Fruit fly (Drosophila melanogaster): ENCODE results near the gene CG32074.
"Not testable (repeated sequence)": the region's sequence is repeated elsewhere in the genome, so short reads cannot be mapped to it uniquely, and the experiment has no call there.

The CG32074 gene

DNA sequence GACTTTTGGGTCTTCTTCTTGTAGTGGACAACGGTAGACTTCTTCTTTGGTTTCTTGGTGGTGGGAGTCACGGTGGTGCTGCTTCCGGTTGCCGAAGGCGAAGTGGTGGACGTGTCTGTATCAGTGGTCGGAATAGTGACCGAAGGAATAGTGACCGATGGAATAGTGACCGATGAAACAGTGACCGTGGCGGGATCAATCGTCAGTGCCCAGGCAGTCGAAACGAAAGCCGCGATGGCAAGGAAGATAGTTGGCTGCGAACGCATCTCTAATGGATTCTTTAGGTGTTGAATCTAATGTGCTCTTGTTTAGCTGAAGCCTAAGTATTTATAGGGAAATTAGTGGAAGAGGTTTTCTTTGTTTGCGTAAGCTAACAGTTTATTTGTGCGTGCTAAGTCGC is at the start of gene CG32074:
TSS of gene CG32074 (minus strand) at position 268 of the 400 bp plus-strand sequence.
- not testable (repeated sequence) for TF ChIP-seq CG17806 (tag; optimal IDR thresholded peaks at IDR 0.05); CG8159 (tag; optimal IDR thresholded peaks at IDR 0.05); rn (GFP tag; IDR thresholded peaks at IDR 0.05)

DNA sequence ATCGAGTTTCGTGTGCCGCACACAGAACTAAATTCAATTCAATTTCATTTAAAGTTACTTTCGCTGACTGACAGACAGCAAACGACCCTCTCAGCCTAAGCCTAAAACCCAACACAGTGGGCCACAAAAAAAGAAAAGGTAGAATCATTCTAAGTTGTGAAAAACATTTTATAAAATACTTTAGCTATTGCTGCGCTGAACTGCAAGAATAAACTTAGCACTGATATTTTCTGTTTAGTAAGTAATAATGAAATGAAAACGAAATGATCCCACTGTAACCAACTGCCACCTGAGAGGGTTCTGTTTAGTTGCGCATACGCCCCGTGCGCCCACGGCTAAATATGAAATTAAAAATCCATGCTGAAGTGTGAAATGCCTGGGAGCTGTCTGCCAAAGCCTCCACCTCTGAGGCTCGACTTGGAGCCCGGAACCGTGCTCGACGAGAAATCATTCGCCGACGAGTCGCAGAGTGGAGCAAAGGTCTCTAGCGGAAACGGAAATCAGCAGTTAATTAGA is 41.0 kb upstream of the CG32074 start, which contains the start of gene CG14142:
TSS of gene CG14142 (plus strand) at position 466 of the 516 bp plus-strand sequence.
- TF ChIP-seq CG4496 (GFP tag; IDR thresholded peaks at IDR 0.05) (0 out of 3 replicates have a peak, but pooled peaks have one; percentile 17), CG12605 (GFP tag; IDR thresholded peaks at IDR 0.05) (no peak)

DNA sequence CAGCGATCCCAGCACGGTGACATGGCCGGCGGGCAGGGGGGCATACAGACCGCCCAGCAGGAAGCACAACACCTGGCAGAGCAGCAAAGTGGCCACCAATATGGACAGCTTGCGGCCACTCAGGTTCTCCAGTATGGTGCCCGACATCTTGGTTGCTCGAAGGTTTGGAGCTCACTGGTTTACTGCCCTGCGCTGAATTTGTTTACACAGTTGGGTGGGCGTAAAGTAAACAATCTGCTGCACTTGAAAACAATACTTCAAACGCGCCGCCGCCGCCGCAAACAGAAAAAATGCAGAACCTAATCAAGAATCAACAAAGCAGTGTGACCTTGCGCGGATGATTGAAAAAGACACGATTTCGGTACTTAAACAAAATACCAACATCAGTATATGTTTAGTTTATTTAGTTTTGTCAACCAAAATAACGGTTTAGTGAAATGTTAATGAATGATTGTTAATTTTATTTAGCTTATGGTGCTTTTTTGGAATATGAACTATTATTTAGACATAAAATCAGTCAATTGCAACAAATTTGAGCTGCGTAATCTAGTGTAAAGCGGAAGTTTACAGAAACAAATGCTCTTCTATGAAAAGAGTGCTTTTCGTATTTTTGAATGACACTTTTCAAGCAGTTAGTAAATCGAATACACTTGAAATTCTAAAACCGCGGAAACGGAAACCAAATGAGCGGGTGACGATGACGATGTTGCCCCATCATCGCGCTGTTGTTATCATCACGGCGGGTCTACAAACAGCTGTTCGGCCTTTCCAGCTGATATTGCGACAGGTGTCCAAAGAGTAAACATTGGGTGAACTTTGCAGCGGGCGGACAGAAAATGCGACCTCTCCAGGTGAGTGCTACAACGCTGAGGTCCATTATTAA is 37.4 kb upstream of the CG32074 start, which contains the start of the genes wls and Adck5:
TSS of gene wls (minus strand) at position 327 of the 883 bp plus-strand sequence.
TSS of gene Adck5 (plus strand) at position 519 of the 883 bp plus-strand sequence.
- TF ChIP-seq Snoo (tag; optimal IDR thresholded peaks at IDR 0.05) (peak; percentile 78), CG10348 (GFP tag; IDR thresholded peaks at IDR 0.05) (no peak), D1 (tag; optimal IDR thresholded peaks at IDR 0.05) (no peak), gl (tag; optimal IDR thresholded peaks at IDR 0.05) (peak; percentile 38), CG12605 (GFP tag; IDR thresholded peaks at IDR 0.05) (peak; percentile 64), rn (GFP tag; IDR thresholded peaks at IDR 0.05) (no peak), Ets98B (GFP tag; IDR thresholded peaks at IDR 0.05) (peak; percentile 18; the same call in 1 of the 2 replicates), CG8301 (tag; optimal IDR thresholded peaks at IDR 0.05) (no peak), CG14655 (GFP tag; optimal IDR thresholded peaks at IDR 0.05) (no peak), Pif1A (GFP tag; optimal IDR thresholded peaks at IDR 0.05) (no peak), EcR (GFP tag; optimal IDR thresholded peaks at IDR 0.05) (no peak), CG8159 (tag; optimal IDR thresholded peaks at IDR 0.05) (no peak), Pif1B (GFP tag; optimal IDR thresholded peaks at IDR 0.05) (no peak), CG4496 (GFP tag; IDR thresholded peaks at IDR 0.05) (peak; percentile 78), CG17806 (tag; optimal IDR thresholded peaks at IDR 0.05) (no peak), CG32121 (GFP tag; IDR thresholded peaks at IDR 0.05) (0 out of 2 replicates have a peak, but pooled peaks have one; percentile 35), fd96Ca (GFP tag; IDR thresholded peaks at IDR 0.05) (0 out of 3 replicates have a peak, but pooled peaks have one; percentile 21), CG34367 (tag; optimal IDR thresholded peaks at IDR 0.05) (peak; percentile 53), CG15710 (tag; optimal IDR thresholded peaks at IDR 0.05) (no peak), CG13204 (GFP tag; optimal IDR thresholded peaks at IDR 0.05) (no peak), CG9948 (tag; optimal IDR thresholded peaks at IDR 0.05) (no peak)

DNA sequence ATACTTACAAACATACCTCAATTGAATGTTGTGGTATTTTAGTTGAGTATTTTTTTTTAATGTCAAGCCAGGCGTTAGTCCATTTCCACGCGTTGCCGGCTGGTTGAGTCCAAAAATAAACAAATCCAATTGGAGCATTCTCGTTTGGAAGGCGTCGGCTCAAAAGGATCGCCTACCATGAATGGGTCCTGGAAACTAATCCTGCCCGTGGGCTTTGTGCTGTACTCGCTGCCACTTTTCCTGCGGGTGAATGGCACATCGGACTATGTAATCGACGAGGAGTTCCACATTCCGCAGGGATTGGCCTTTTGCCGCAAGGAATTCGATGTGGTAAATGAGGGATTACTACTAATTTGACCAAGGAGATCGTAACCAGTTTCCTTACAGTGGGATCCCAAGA is 32.8 kb upstream of the CG32074 start, which contains the start of gene Alg10:
TSS of gene Alg10 (plus strand) at position 73 of the 400 bp plus-strand sequence.
- TF ChIP-seq CG34367 (tag; optimal IDR thresholded peaks at IDR 0.05) = no peak
- TF ChIP-seq CG15710 (tag; optimal IDR thresholded peaks at IDR 0.05) = no peak
- TF ChIP-seq EcR (GFP tag; optimal IDR thresholded peaks at IDR 0.05) = no peak
- TF ChIP-seq Pif1B (GFP tag; optimal IDR thresholded peaks at IDR 0.05) = no peak
- no peak for TF ChIP-seq Ets98B (GFP tag; IDR thresholded peaks at IDR 0.05)

DNA sequence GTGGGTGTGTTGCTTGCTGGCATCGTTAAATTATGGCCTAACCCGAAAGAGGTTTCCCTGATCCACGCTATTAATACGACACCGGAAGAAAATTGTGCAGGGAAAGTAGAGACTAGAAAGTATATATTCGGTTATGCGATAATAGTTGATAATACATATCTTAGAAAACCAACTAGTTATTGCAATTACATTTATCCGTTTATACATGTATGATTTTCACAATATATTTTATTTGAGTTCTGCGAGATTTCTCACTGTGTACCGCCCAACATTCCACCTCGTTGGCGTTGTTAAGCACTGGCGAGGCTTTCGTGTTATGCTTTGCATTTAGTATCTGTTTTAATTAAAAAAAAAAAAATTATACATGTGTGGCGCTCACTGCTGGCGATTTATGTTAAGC is 23.3 kb upstream of the CG32074 start:
- TF ChIP-seq gl (tag; optimal IDR thresholded peaks at IDR 0.05) (no peak), CG17806 (tag; optimal IDR thresholded peaks at IDR 0.05) (no peak), Snoo (tag; optimal IDR thresholded peaks at IDR 0.05) (peak; percentile 23), Ets98B (GFP tag; IDR thresholded peaks at IDR 0.05) (peak; percentile 77), CG14655 (GFP tag; optimal IDR thresholded peaks at IDR 0.05) (peak; percentile 58), CG8301 (tag; optimal IDR thresholded peaks at IDR 0.05) (peak; percentile 46), CG12605 (GFP tag; IDR thresholded peaks at IDR 0.05) (peak; percentile 8; the same call in 1 of the 2 replicates), rn (GFP tag; IDR thresholded peaks at IDR 0.05) (peak; percentile 51; the same call in 1 of the 2 replicates), CG10348 (GFP tag; IDR thresholded peaks at IDR 0.05) (peak; percentile 15; the same call in 1 of the 2 replicates), CG15710 (tag; optimal IDR thresholded peaks at IDR 0.05) (peak; percentile 19), Pif1B (GFP tag; optimal IDR thresholded peaks at IDR 0.05) (peak; percentile 44), CG32121 (GFP tag; IDR thresholded peaks at IDR 0.05) (peak; percentile 74), CG4496 (GFP tag; IDR thresholded peaks at IDR 0.05) (peak; percentile 77), D1 (tag; optimal IDR thresholded peaks at IDR 0.05) (no peak), fd96Ca (GFP tag; IDR thresholded peaks at IDR 0.05) (peak; percentile 68), CG9948 (tag; optimal IDR thresholded peaks at IDR 0.05) (no peak), CG13204 (GFP tag; optimal IDR thresholded peaks at IDR 0.05) (no peak), Pif1A (GFP tag; optimal IDR thresholded peaks at IDR 0.05) (peak; percentile 54), CG34367 (tag; optimal IDR thresholded peaks at IDR 0.05) (no peak)

DNA sequence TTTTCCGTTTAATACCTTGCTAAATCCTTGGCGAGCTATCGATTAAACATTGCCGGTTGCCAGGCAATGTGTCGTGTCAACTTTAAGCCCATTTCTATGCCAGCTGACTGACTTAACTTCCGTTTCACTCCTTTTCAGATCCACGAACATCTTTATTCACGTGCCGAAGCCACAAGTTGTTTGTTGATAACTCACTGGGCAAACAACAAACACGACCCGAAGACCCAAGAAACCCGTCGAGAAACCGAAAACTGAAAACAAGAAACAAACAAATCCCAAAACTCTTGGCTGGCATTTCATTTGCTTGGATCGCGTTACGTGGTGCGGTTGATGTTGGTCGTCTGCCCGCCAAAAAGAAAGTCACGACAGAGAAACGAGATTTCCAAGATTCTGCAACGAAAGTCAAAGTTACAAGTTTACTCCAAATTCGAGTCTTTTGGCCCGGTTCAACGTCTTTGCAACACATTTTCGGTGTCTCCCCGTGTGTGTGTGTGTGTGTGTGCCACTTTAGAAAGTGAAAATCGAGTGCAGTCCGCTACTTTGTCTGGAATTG is 18.7 kb upstream of the CG32074 start, which contains the start of gene CG6216:
TSS of gene CG6216 (minus strand) at position 51 of the 553 bp plus-strand sequence.
- TF ChIP-seq Snoo (tag; optimal IDR thresholded peaks at IDR 0.05) (peak; percentile 77), Ets98B (GFP tag; IDR thresholded peaks at IDR 0.05) (no peak), CG14655 (GFP tag; optimal IDR thresholded peaks at IDR 0.05) (no peak)

All from whole organism, pupa.